Fruit fly (Drosophila melanogaster): ENCODE measurements around the gene CG31495.
A peak's percentile ranks its signal among the peaks of the same experiment; 100 is the strongest.

DNA sequence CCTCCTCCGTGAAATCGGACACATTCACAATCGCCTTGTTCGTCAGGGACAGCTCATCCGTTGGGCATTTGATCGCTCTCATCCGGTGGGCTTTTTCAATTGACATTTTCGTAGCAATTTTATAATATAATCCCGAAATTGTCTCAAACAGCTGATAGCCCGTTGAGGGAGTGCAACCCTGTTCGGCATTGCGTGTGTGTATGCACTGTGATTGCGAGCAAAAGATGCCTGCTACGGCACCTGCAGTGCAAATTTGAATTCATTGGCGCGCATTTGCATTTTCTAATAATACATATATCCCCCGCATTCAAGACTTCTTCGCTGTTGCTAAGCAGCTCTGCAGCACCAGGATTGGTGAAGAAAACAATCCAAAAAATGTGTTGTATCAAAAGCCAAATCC, 1.9 kb downstream of the CG31495 start, which contains the start of gene Nsf2:
- TF ChIP-seq gl (tag; optimal IDR thresholded peaks at IDR 0.05) (no peak), D1 (tag; optimal IDR thresholded peaks at IDR 0.05) (peak; percentile 30), Pif1A (GFP tag; optimal IDR thresholded peaks at IDR 0.05) (no peak), Ets98B (GFP tag; IDR thresholded peaks at IDR 0.05) (no peak), CG34367 (tag; optimal IDR thresholded peaks at IDR 0.05) (no peak), CG8301 (tag; optimal IDR thresholded peaks at IDR 0.05) (no peak), CG14655 (GFP tag; optimal IDR thresholded peaks at IDR 0.05) (no peak), rn (GFP tag; IDR thresholded peaks at IDR 0.05) (no peak)

All from whole organism, pupa.